Worm (Caenorhabditis elegans): Measurements from ENCODE around the gene sams-3.

Gene sams-3

DNA sequence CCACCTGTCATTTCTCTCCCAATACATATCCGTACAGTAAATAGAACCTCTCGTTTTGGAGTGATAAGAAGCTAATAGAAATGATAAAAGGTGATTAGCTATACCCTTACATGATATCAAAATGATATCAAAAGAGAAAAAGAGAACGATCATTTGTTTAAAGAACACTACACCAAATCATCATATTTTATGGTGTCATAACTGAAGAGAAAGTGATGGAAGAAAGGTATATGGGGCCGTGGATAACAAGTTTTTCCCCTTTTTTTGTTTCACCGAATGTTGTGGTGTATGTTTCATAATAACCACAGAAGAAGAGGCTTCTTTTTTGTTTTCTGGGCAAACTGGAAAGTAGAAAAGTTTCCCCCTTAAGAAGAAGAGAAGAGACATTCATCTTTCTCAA, 9.8 kb downstream of the sams-3 start:
- TF ChIP-seq ets-7 (tag; optimal IDR thresholded peaks at IDR 0.05) (no peak), ceh-13 (GFP tag; optimal IDR thresholded peaks at IDR 0.05) (no peak), aly-1 (tag; optimal IDR thresholded peaks at IDR 0.05) (no peak), B0310.2 (tag; optimal IDR thresholded peaks at IDR 0.05) (no peak), F13C5.2 (tag; optimal IDR thresholded peaks at IDR 0.05) (no peak), ama-1 (optimal IDR thresholded peaks at IDR 0.05) (no peak), hnd-1 (tag; optimal IDR thresholded peaks at IDR 0.05) (no peak), tbx-11 (GFP tag; IDR thresholded peaks at IDR 0.05) (no peak), sea-1 (GFP tag; conservative IDR thresholded peaks at IDR 0.05) (no peak), tra-4 (tag; optimal IDR thresholded peaks at IDR 0.05) (no peak)

ce11 chrIV:5859876-5860275, 11.4 kb downstream of the sams-3 start, which contains the start of gene C06E7.4:
TSS of gene C06E7.4 (minus strand) at chrIV:5859976.
- TF ChIP-seq F13C5.2 (tag; optimal IDR thresholded peaks at IDR 0.05): no peak

DNA sequence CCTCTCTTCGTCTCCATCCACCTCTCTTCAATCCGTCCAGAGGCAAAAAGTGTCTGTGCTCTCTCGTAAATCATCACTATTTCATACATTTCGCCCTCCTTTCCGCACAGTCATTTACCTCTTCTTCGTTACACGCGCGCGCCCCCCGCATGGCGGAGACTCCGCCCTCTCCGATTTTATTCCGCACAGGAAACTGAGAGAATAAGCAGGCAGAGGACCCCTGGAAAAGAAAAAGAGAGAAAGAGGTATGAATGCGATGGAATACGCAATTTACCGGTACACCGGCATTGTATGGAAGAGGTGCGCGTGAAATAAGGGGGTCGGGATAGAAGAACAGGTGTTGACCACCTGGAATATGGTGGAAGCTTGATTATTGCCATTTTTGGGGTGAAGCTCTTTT, 12.3 kb downstream of the sams-3 start:
- TF ChIP-seq ceh-36 (tag; optimal IDR thresholded peaks at IDR 0.05) (no peak), B0310.2 (tag; optimal IDR thresholded peaks at IDR 0.05) (peak; percentile 41), scrt-1 (GFP tag; IDR thresholded peaks at IDR 0.05) (0 out of 2 replicates have a peak, but pooled peaks have one; percentile 33)

DNA sequence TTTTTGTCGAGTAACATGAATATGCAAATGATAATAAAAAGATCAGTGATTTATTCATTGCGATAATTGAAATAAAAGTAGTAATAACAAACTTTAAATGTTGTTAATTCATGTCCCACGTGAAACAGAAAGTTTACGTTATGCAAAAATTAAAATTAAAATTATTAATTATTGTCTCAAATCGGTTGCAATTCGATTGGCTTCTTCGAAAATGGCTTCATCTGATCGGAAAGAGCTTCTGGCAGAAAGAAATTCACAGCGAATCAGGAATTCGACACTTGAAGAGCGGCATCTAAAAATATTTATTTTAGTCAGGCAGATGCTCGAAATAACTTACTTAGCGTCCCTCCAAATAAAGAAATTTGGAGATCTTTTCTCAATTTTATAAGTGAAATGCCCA, 17.4 kb downstream of the sams-3 start, which contains the start of gene spe-27:
Gene spe-27 (minus strand): TSS at position 101 of the 400 bp plus-strand sequence.
- TF ChIP-seq ets-7 (tag; optimal IDR thresholded peaks at IDR 0.05) (no peak), aly-1 (tag; optimal IDR thresholded peaks at IDR 0.05) (no peak), sea-1 (GFP tag; conservative IDR thresholded peaks at IDR 0.05) (no peak), hmbx-1 (tag; optimal IDR thresholded peaks at IDR 0.05) (no peak), flt-1 (GFP tag; IDR thresholded peaks at IDR 0.05) (no peak), tra-4 (tag; optimal IDR thresholded peaks at IDR 0.05) (no peak), pes-1 (GFP tag; IDR thresholded peaks at IDR 0.05) (no peak), ceh-13 (GFP tag; optimal IDR thresholded peaks at IDR 0.05) (no peak), B0310.2 (tag; optimal IDR thresholded peaks at IDR 0.05) (no peak), ceh-36 (tag; optimal IDR thresholded peaks at IDR 0.05) (no peak), tbx-37 (GFP tag; conservative IDR thresholded peaks at IDR 0.05) (no peak), F13C5.2 (tag; optimal IDR thresholded peaks at IDR 0.05) (no peak), hmg-4 (GFP tag; optimal IDR thresholded peaks at IDR 0.05) (no peak), scrt-1 (GFP tag; IDR thresholded peaks at IDR 0.05) (no peak), ama-1 (optimal IDR thresholded peaks at IDR 0.05) (no peak), hnd-1 (tag; optimal IDR thresholded peaks at IDR 0.05) (no peak), tbx-11 (GFP tag; IDR thresholded peaks at IDR 0.05) (no peak)

ce11 chrIV:5867189-5867588, 18.7 kb downstream of the sams-3 start, which contains the start of gene C06E7.88:
TSS of gene C06E7.88 (minus strand) at chrIV:5867289.
- no peak for TF ChIP-seq tbx-11 (GFP tag; IDR thresholded peaks at IDR 0.05)
- no peak for TF ChIP-seq aly-1 (tag; optimal IDR thresholded peaks at IDR 0.05)
- no peak for TF ChIP-seq hmbx-1 (tag; optimal IDR thresholded peaks at IDR 0.05)
- no peak for TF ChIP-seq scrt-1 (GFP tag; IDR thresholded peaks at IDR 0.05)
- no peak for TF ChIP-seq pes-1 (GFP tag; IDR thresholded peaks at IDR 0.05)
- TF ChIP-seq ama-1 (optimal IDR thresholded peaks at IDR 0.05): no peak
- TF ChIP-seq tbx-37 (GFP tag; conservative IDR thresholded peaks at IDR 0.05): no peak
- no peak for TF ChIP-seq B0310.2 (tag; optimal IDR thresholded peaks at IDR 0.05)
- no peak for TF ChIP-seq ets-7 (tag; optimal IDR thresholded peaks at IDR 0.05)
- TF ChIP-seq ceh-13 (GFP tag; optimal IDR thresholded peaks at IDR 0.05): no peak
- TF ChIP-seq F13C5.2 (tag; optimal IDR thresholded peaks at IDR 0.05): no peak

DNA sequence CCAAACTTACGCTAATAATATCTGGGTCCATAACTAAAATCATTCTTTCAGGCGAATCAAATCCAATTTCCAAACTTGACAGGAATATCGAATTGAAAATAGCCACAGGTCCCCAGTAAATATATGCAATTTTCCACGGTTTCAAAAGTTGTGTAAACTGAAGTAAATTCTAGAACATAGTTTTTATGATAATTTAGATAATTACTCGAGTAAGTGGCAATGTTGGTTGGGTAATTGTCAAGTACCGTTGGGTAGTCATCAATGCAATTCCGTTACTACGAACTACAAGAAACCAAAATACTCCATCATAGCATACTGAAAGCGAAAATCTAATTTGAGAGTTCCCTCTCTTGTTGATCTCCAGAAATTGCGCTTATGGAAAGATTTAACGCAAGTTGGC, 20.9 kb downstream of the sams-3 start:
- TF ChIP-seq scrt-1 (GFP tag; IDR thresholded peaks at IDR 0.05) (no peak), ets-7 (tag; optimal IDR thresholded peaks at IDR 0.05) (no peak), sea-1 (GFP tag; conservative IDR thresholded peaks at IDR 0.05) (no peak), ceh-13 (GFP tag; optimal IDR thresholded peaks at IDR 0.05) (no peak), tbx-37 (GFP tag; conservative IDR thresholded peaks at IDR 0.05) (no peak), flt-1 (GFP tag; IDR thresholded peaks at IDR 0.05) (no peak), tbx-11 (GFP tag; IDR thresholded peaks at IDR 0.05) (no peak), aly-1 (tag; optimal IDR thresholded peaks at IDR 0.05) (no peak), hmbx-1 (tag; optimal IDR thresholded peaks at IDR 0.05) (no peak), pes-1 (GFP tag; IDR thresholded peaks at IDR 0.05) (no peak), ama-1 (optimal IDR thresholded peaks at IDR 0.05) (no peak), tra-4 (tag; optimal IDR thresholded peaks at IDR 0.05) (no peak), F13C5.2 (tag; optimal IDR thresholded peaks at IDR 0.05) (no peak), hmg-4 (GFP tag; optimal IDR thresholded peaks at IDR 0.05) (no peak), ceh-36 (tag; optimal IDR thresholded peaks at IDR 0.05) (no peak), hnd-1 (tag; optimal IDR thresholded peaks at IDR 0.05) (no peak)

DNA sequence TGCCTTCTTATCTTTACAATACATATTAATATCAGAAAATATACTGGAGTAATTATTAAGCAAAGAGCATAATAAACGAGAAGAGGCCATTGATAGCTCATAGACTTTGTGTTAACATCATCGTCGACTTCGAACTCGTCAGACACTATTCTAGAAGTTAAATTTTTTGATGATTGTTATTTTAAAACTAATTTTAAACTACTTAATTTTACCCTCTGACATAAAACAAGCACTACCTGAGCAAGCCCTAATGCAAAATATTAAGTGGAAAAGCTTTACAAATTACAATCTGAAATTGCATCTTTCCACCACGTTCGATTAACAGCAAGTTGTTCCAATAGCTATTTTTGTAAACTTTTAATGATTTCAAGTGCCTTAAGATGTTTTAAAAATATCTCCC, 21.6 kb downstream of the sams-3 start, which contains the start of gene srv-17:
Gene srv-17 (minus strand): TSS at position 101 of the 400 bp plus-strand sequence.
- no peak for TF ChIP-seq ceh-36 (tag; optimal IDR thresholded peaks at IDR 0.05)
- no peak for TF ChIP-seq hmbx-1 (tag; optimal IDR thresholded peaks at IDR 0.05)
- TF ChIP-seq tbx-11 (GFP tag; IDR thresholded peaks at IDR 0.05): no peak

DNA sequence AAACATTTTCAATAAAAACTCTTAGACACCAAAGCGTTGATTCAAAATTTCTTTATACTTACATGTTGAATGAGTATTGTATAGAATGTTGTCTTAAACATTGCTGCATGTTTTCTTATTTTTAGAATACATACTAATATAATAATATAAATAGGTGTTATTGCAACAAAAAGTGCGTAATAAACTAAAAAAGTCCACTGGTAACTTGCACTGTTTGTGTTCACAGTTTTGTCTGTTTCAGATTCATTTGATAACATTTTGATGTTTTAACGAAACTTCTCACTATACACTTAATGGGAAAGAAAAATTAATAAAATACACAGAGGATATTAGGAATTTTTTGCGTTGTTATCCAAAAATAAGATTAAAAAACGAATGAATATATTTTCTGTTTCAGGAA, 25.4 kb downstream of the sams-3 start, which contains the start of gene srv-19:
Gene srv-19 (minus strand): TSS at position 101 of the 400 bp plus-strand sequence.
- no peak for TF ChIP-seq ceh-13 (GFP tag; optimal IDR thresholded peaks at IDR 0.05)
- no peak for TF ChIP-seq ama-1 (optimal IDR thresholded peaks at IDR 0.05)
- no peak for TF ChIP-seq ceh-36 (tag; optimal IDR thresholded peaks at IDR 0.05)
- TF ChIP-seq aly-1 (tag; optimal IDR thresholded peaks at IDR 0.05): no peak
- no peak for TF ChIP-seq sea-1 (GFP tag; conservative IDR thresholded peaks at IDR 0.05)

- TF ChIP-seq tbx-11 (GFP tag; IDR thresholded peaks at IDR 0.05): no peak
- TF ChIP-seq hmbx-1 (tag; optimal IDR thresholded peaks at IDR 0.05): no peak
- TF ChIP-seq hnd-1 (tag; optimal IDR thresholded peaks at IDR 0.05): no peak
- no peak for TF ChIP-seq tra-4 (tag; optimal IDR thresholded peaks at IDR 0.05)
- no peak for TF ChIP-seq ceh-36 (tag; optimal IDR thresholded peaks at IDR 0.05)
- TF ChIP-seq flt-1 (GFP tag; IDR thresholded peaks at IDR 0.05): no peak
- TF ChIP-seq sea-1 (GFP tag; conservative IDR thresholded peaks at IDR 0.05): no peak
- TF ChIP-seq ama-1 (optimal IDR thresholded peaks at IDR 0.05): no peak
Measured at ce11 chrIV:5877246-5877645, 28.8 kb downstream of the sams-3 start, which contains the start of gene srv-21. TSS of gene srv-21 (minus strand) at chrIV:5877346.

All from whole organism, early embryonic.